Worm (Caenorhabditis elegans): Measurements from ENCODE around the gene C08H9.16.

DNA sequence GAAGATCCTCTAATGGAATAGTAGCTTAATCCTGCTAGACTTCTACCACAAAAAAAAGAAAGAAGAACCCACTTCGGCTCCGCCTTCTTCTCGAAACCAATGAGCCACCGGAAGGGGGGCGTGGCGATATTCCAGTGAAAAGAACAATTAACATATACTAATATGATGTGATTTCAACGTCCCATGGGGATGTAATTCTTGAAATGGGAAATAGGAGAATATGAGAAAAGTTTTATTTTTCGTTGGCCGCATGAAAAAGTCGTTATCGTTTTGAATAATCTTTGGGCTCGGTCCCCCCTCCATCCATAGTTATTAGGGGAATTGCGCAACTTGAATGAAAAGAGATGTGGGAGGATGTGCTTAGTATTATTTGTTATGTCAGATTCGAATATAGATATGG is 7.7 kb downstream of the C08H9.16 start, which contains the start of gene unc-4:
- TF ChIP-seq elt-1 (tag; optimal IDR thresholded peaks at IDR 0.05; ENCODE audit: borderline replicate concordance, insufficient read depth) (no peak), unc-39 (tag; optimal IDR thresholded peaks at IDR 0.05) (no peak), lin-32 (GFP tag; optimal IDR thresholded peaks at IDR 0.05) (no peak), ztf-11 (tag; optimal IDR thresholded peaks at IDR 0.05) (no peak), nhr-237 (tag; optimal IDR thresholded peaks at IDR 0.05) (no peak), lin-13 (tag; optimal IDR thresholded peaks at IDR 0.05) (no peak), nhr-2 (tag; optimal IDR thresholded peaks at IDR 0.05) (no peak), drap-1 (GFP tag; optimal IDR thresholded peaks at IDR 0.05) (no peak), snpc-4 (tag; optimal IDR thresholded peaks at IDR 0.05) (no peak), nhr-76 (tag; optimal IDR thresholded peaks at IDR 0.05) (no peak), mls-2 (tag; optimal IDR thresholded peaks at IDR 0.05) (no peak), ces-1 (GFP tag; optimal IDR thresholded peaks at IDR 0.05) (no peak), mab-5 (tag; optimal IDR thresholded peaks at IDR 0.05) (no peak)

Measured in whole organism, mixed stage, embryonic.